Fruit fly (Drosophila melanogaster) whole organism, embryonic: ENCODE measurements around the gene Cyp313a5.

Experiments used
- Abd-B ChIP-seq: fragments of 200-800 bp; sonication (Bioruptor generic); optimal IDR thresholded peaks from 2 replicates; lab custom pipeline; 2018; ENCODE audit warnings: missing biosample characterization, mild to moderate bottlenecking, missing genetic modification characterization, moderate library complexity
- Bteb2 ChIP-seq: fragments of 200-800 bp; sonication (Bioruptor generic); optimal IDR thresholded peaks from 2 replicates; lab custom pipeline; 2016; ENCODE audit warnings: missing biosample characterization, missing genetic modification characterization
- CG11723 ChIP-seq: fragments of 200-800 bp; sonication (Bioruptor generic); optimal IDR thresholded peaks from 2 replicates; lab custom pipeline; 2017; ENCODE audit warnings: missing biosample characterization, mild to moderate bottlenecking, missing genetic modification characterization
- CG12659 ChIP-seq: fragments of 200-800 bp; sonication (Bioruptor generic); optimal IDR thresholded peaks from 3 replicates; lab custom pipeline; 2017; ENCODE audit warnings: mild to moderate bottlenecking, missing biosample characterization, missing genetic modification reagents, missing genetic modification characterization
- CG12744 ChIP-seq: fragments of 200-800 bp; sonication (Bioruptor generic); optimal IDR thresholded peaks from 2 replicates; lab custom pipeline; 2016; ENCODE audit warnings: missing biosample characterization, missing genetic modification characterization
- CG13894 ChIP-seq: fragments of 200-800 bp; sonication (Bioruptor generic); optimal IDR thresholded peaks from 3 replicates; lab custom pipeline; 2018; ENCODE audit warnings: missing biosample characterization, mild to moderate bottlenecking, missing genetic modification characterization, moderate library complexity
- CG14014 ChIP-seq: fragments of 200-800 bp; sonication (Bioruptor generic); IDR thresholded peaks from 2 replicates; pipeline ENCODE4 v1.3.6; 2022; ENCODE audit warnings: missing biosample characterization, missing genetic modification characterization
- CG16815 ChIP-seq: fragments of 200-800 bp; sonication (Bioruptor generic); optimal IDR thresholded peaks from 3 replicates; lab custom pipeline; 2017; ENCODE audit warnings: missing biosample characterization, mild to moderate bottlenecking, missing genetic modification characterization
- CG16863 ChIP-seq: fragments of 200-800 bp; sonication (Bioruptor generic); optimal IDR thresholded peaks from 3 replicates; lab custom pipeline; 2016; ENCODE audit warnings: missing biosample characterization, missing genetic modification characterization
- CG17568 ChIP-seq: fragments of 200-800 bp; sonication (Bioruptor generic); optimal IDR thresholded peaks from 2 replicates; lab custom pipeline; 2018; ENCODE audit warnings: missing biosample characterization, mild to moderate bottlenecking, missing genetic modification characterization, moderate library complexity
- CG3065 ChIP-seq: fragments of 200-800 bp; sonication (Bioruptor generic); optimal IDR thresholded peaks from 2 replicates; lab custom pipeline; 2016; ENCODE audit warnings: missing biosample characterization, missing genetic modification characterization
- CG3281 ChIP-seq: fragments of 200-800 bp; sonication (Bioruptor generic); optimal IDR thresholded peaks from 3 replicates; lab custom pipeline; 2017; ENCODE audit warnings: missing biosample characterization, mild to moderate bottlenecking, missing genetic modification characterization
- CG33213 ChIP-seq: fragments of 200-800 bp; sonication (Bioruptor generic); optimal IDR thresholded peaks from 3 replicates; lab custom pipeline; 2016; ENCODE audit warnings: missing biosample characterization, missing genetic modification characterization
- CG3407 ChIP-seq: fragments of 200-800 bp; sonication (Bioruptor generic); optimal IDR thresholded peaks from 2 replicates; lab custom pipeline; 2018; ENCODE audit warnings: missing biosample characterization, mild to moderate bottlenecking, missing genetic modification characterization
- CG3726 ChIP-seq: fragments of 200-800 bp; sonication (Bioruptor generic); IDR thresholded peaks from 3 replicates; pipeline ENCODE4, ENCODE4 v1.3.6; 2022; ENCODE audit warnings: missing biosample characterization, missing genetic modification characterization
- CG3847 ChIP-seq: fragments of 200-800 bp; sonication (Bioruptor generic); IDR thresholded peaks from 2 replicates; pipeline ENCODE4 v1.3.6; 2022; ENCODE audit warnings: missing biosample characterization, missing genetic modification characterization
- CG4404 ChIP-seq: fragments of 200-800 bp; sonication (Bioruptor generic); IDR thresholded peaks from 2 replicates; pipeline ENCODE4 v1.3.6; 2022; ENCODE audit warnings: missing biosample characterization, missing genetic modification characterization
- CG6175 ChIP-seq: fragments of 200-800 bp; sonication (Bioruptor generic); IDR thresholded peaks from 3 replicates; pipeline ENCODE4 v1.3.6; 2022; ENCODE audit warnings: missing biosample characterization, missing genetic modification characterization
- CG6765 ChIP-seq: fragments of 200-800 bp; sonication (Bioruptor generic); optimal IDR thresholded peaks from 3 replicates; lab custom pipeline; 2017; ENCODE audit warnings: missing biosample characterization, mild to moderate bottlenecking, missing genetic modification characterization
- CG8290 ChIP-seq, 3 experiments: fragments of 200-800 bp; sonication (Bioruptor generic); optimal IDR thresholded peaks; 2 replicates each; lab custom pipeline; 2016 to 2019; ENCODE audit warnings: missing biosample characterization in 3 of 3, missing genetic modification characterization in 3 of 3, mild to moderate bottlenecking in 2 of 3, moderate library complexity in 1 of 3
- CG8359 ChIP-seq: fragments of 200-800 bp; sonication (Bioruptor generic); optimal IDR thresholded peaks from 2 replicates; lab custom pipeline; 2017; ENCODE audit warnings: missing biosample characterization, mild to moderate bottlenecking, missing genetic modification characterization, borderline replicate concordance
- CG9727 ChIP-seq: fragments of 200-800 bp; sonication (Bioruptor generic); optimal IDR thresholded peaks from 3 replicates; lab custom pipeline; 2017; ENCODE audit warnings: missing biosample characterization, mild to moderate bottlenecking, missing genetic modification characterization
- Nf-YB ChIP-seq: fragments of 200-800 bp; sonication (Bioruptor generic); optimal IDR thresholded peaks from 3 replicates; lab custom pipeline; 2019; ENCODE audit warnings: missing biosample characterization, mild to moderate bottlenecking, missing genetic modification characterization, moderate library complexity
- Oli ChIP-seq: fragments of 200-800 bp; sonication (Bioruptor generic); optimal IDR thresholded peaks from 2 replicates; lab custom pipeline; 2018; ENCODE audit warnings: missing biosample characterization, mild to moderate bottlenecking, missing genetic modification characterization, moderate library complexity
- Stat92E ChIP-seq, 3 experiments: fragments of >200 bp in 2 of 3; fragments of 200-800 bp in 1 of 3; sonication (Bioruptor generic) in 1 of 3; optimal IDR thresholded peaks; 2 replicates each; lab custom pipeline; 2017 to 2019; ENCODE audit warnings: missing biosample characterization in 3 of 3, missing genetic modification characterization in 3 of 3, mild to moderate bottlenecking in 1 of 3, moderate library complexity in 1 of 3
- chif ChIP-seq, 2 experiments: fragments of 200-800 bp; sonication (Bioruptor generic); optimal IDR thresholded peaks; 3 replicates each; lab custom pipeline; 2016; ENCODE audit warnings: missing biosample characterization in 2 of 2, missing genetic modification characterization in 2 of 2
- ci ChIP-seq: fragments of 200-800 bp; sonication (Bioruptor generic); IDR thresholded peaks from 3 replicates; pipeline ENCODE4 v1.3.6; 2022; ENCODE audit warnings: missing biosample characterization, missing genetic modification characterization
- corto ChIP-seq: fragments of 200-800 bp; sonication (Bioruptor generic); optimal IDR thresholded peaks from 2 replicates; lab custom pipeline; 2016; ENCODE audit warnings: missing biosample characterization, mild to moderate bottlenecking, missing genetic modification characterization, moderate library complexity
- danr ChIP-seq: fragments of 200-800 bp; sonication (Bioruptor generic); IDR thresholded peaks from 2 replicates; pipeline ENCODE4 v1.3.6; 2022; ENCODE audit warnings: missing biosample characterization, missing genetic modification characterization
- dmrt11E ChIP-seq: fragments of 200-800 bp; sonication (Bioruptor generic); optimal IDR thresholded peaks from 3 replicates; lab custom pipeline; 2018; ENCODE audit warnings: missing biosample characterization, mild to moderate bottlenecking, missing genetic modification characterization, moderate library complexity
- fd102C ChIP-seq: fragments of 200-800 bp; sonication (Bioruptor generic); optimal IDR thresholded peaks from 2 replicates; lab custom pipeline; 2018; ENCODE audit warnings: missing biosample characterization, mild to moderate bottlenecking, missing genetic modification characterization, moderate library complexity
- fru ChIP-seq: fragments of >200 bp; optimal IDR thresholded peaks from 2 replicates; lab custom pipeline; 2017
- gem ChIP-seq: fragments of 200-800 bp; sonication (Bioruptor generic); optimal IDR thresholded peaks from 2 replicates; lab custom pipeline; 2019; ENCODE audit warnings: missing biosample characterization, mild to moderate bottlenecking, missing genetic modification characterization, moderate library complexity
- grau ChIP-seq: fragments of 200-800 bp; optimal IDR thresholded peaks from 3 replicates; lab custom pipeline; 2019; ENCODE audit warnings: missing biosample characterization, mild to moderate bottlenecking, missing genetic modification characterization, moderate library complexity
- her ChIP-seq: fragments of 200-800 bp; sonication (Bioruptor generic); optimal IDR thresholded peaks from 2 replicates; lab custom pipeline; 2016; ENCODE audit warnings: missing biosample characterization, missing genetic modification characterization
- jigr1 ChIP-seq: fragments of 200-800 bp; sonication (Bioruptor generic); IDR thresholded peaks from 3 replicates; pipeline ENCODE4 v1.3.6; 2022; ENCODE audit warnings: missing biosample characterization, missing genetic modification characterization
- jumu ChIP-seq: fragments of 200-800 bp; sonication (Bioruptor generic); optimal IDR thresholded peaks from 3 replicates; lab custom pipeline; 2016; ENCODE audit warnings: missing biosample characterization, missing genetic modification characterization
- lola ChIP-seq, 3 experiments: fragments of >200 bp in 2 of 3; fragments of 200-800 bp in 1 of 3; sonication (Bioruptor generic) in 1 of 3; optimal IDR thresholded peaks; 2 replicates each; lab custom pipeline; 2017 to 2019; ENCODE audit warnings: missing biosample characterization in 3 of 3, missing genetic modification characterization in 3 of 3, mild to moderate bottlenecking in 1 of 3, moderate library complexity in 1 of 3
- mirr ChIP-seq: fragments of 200-800 bp; sonication (Bioruptor generic); optimal IDR thresholded peaks from 3 replicates; lab custom pipeline; 2018; ENCODE audit warnings: missing biosample characterization, mild to moderate bottlenecking, missing genetic modification characterization
- nerfin-1 ChIP-seq: fragments of 200-800 bp; sonication (Bioruptor generic); optimal IDR thresholded peaks from 3 replicates; lab custom pipeline; 2019; ENCODE audit warnings: missing biosample characterization, mild to moderate bottlenecking, missing genetic modification characterization, moderate library complexity
- ro ChIP-seq: fragments of 200-800 bp; sonication (Bioruptor generic); IDR thresholded peaks from 2 replicates; pipeline ENCODE4 v1.3.6; 2022; ENCODE audit warnings: missing biosample characterization, missing genetic modification characterization
- tup ChIP-seq: fragments of 200-800 bp; sonication (Bioruptor generic); optimal IDR thresholded peaks from 2 replicates; lab custom pipeline; 2016; ENCODE audit warnings: missing biosample characterization, mild to moderate bottlenecking, missing genetic modification characterization, moderate library complexity

The Cyp313a5 gene

dm6 chr3R:12221366-12221916 is 13.0 kb downstream of the Cyp313a5 start, which contains the start of gene CG4860 (continued):
- TF ChIP-seq dmrt11E (tag; lab: Kevin White, UChicago) (no peak), mirr (GFP tag; lab: Kevin White, UChicago) (peak; percentile 35), lola (GFP tag; optimal IDR thresholded peaks at IDR 0.05; lab: Kevin White, UChicago) (peak in 1 of 3 experiments; percentile 71), gem (tag; lab: Kevin White, UChicago) (peak; percentile 95), CG6175 (GFP tag; lab: Robert Waterston, UW) (peak; percentile 83; the same call in 2 of the 3 replicates), Nf-YB (peak; percentile 56), danr (GFP tag; lab: Robert Waterston, UW) (peak; percentile 71; the same call in 1 of the 2 replicates), fru (lab: Kevin White, UChicago) (no peak), Abd-B (GFP tag; lab: Kevin White, UChicago) (peak; percentile 81), CG9727 (GFP tag; lab: Kevin White, UChicago) (peak; percentile 79), jumu (GFP tag; lab: Kevin White, UChicago) (peak; percentile 85), Oli (tag; lab: Kevin White, UChicago) (peak; percentile 88), CG12744 (GFP tag; lab: Kevin White, UChicago) (peak; percentile 85), CG16863 (peak; percentile 84), CG3726 (GFP tag; lab: Robert Waterston, UW) (0 out of 3 replicates have a peak, but pooled peaks have one; percentile 24), CG3281 (GFP tag; lab: Kevin White, UChicago) (peak; percentile 89), CG33213 (GFP tag; lab: Kevin White, UChicago) (peak; percentile 55), CG16815 (GFP tag; lab: Kevin White, UChicago) (peak; percentile 64), CG14014 (GFP tag; lab: Robert Waterston, UW) (peak; percentile 91), CG11723 (GFP tag; lab: Kevin White, UChicago) (peak; percentile 57), ro (GFP tag; lab: Robert Waterston, UW) (peak; percentile 67; the same call in 1 of the 2 replicates), CG17568 (GFP tag; lab: Kevin White, UChicago) (no peak), tup (GFP tag; lab: Kevin White, UChicago) (peak; percentile 31), CG6765 (GFP tag; lab: Kevin White, UChicago) (peak; percentile 79), grau (tag; lab: Kevin White, UChicago) (peak; percentile 90), Stat92E (GFP tag; optimal IDR thresholded peaks at IDR 0.05; lab: Kevin White, UChicago) (no peak), ci (peak; percentile 87), CG4404 (0 out of 2 replicates have a peak, but pooled peaks have one; percentile 35), CG12659 (GFP tag; lab: Kevin White, UChicago) (peak; percentile 91), nerfin-1 (tag; lab: Kevin White, UChicago) (no peak), fd102C (GFP tag; lab: Kevin White, UChicago) (no peak), Bteb2 (GFP tag; lab: Kevin White, UChicago) (peak; percentile 86), her (GFP tag; lab: Kevin White, UChicago) (peak; percentile 76), chif (GFP tag; optimal IDR thresholded peaks at IDR 0.05; lab: Kevin White, UChicago) (peak; percentile 78 to 82), CG3065 (peak; percentile 66), CG13894 (tag; lab: Kevin White, UChicago) (peak; percentile 77), CG3847 (GFP tag; lab: Robert Waterston, UW) (peak; percentile 88), corto (peak; percentile 71), CG3407 (GFP tag; lab: Kevin White, UChicago) (peak; percentile 74), CG8290 (GFP tag; optimal IDR thresholded peaks at IDR 0.05; lab: Kevin White, UChicago) (no peak), CG8290 (tag; optimal IDR thresholded peaks at IDR 0.05; lab: Kevin White, UChicago) (peak in 1 of 2 experiments; percentile 80), CG8359 (GFP tag; lab: Kevin White, UChicago) (no peak), jigr1 (GFP tag; lab: Robert Waterston, UW) (peak; percentile 54; the same call in 1 of the 3 replicates)
